Worm (Caenorhabditis elegans): ENCODE data around the gene nex-1.

nex-1 gene

ce11 chrIII:5202641-5203040 lies 22.8 kb upstream of the nex-1 start (continued):
- TF ChIP-seq egl-43 (GFP tag; IDR thresholded peaks at IDR 0.05) (no peak), R02D3.7 (tag; optimal IDR thresholded peaks at IDR 0.05) (no peak), lir-3 (tag; optimal IDR thresholded peaks at IDR 0.05) (no peak), dmd-8 (GFP tag; IDR thresholded peaks at IDR 0.05) (no peak), unc-62 (GFP tag; optimal IDR thresholded peaks at IDR 0.05 in 1 of 2) (no peak), unc-62 (tag; optimal IDR thresholded peaks at IDR 0.05) (no peak), ceh-32 (tag; optimal IDR thresholded peaks at IDR 0.05; ENCODE audit: poor library complexity) (no peak), skn-1 (tag; optimal IDR thresholded peaks at IDR 0.05) (no peak), sdz-12 (GFP tag; optimal IDR thresholded peaks at IDR 0.05) (no peak), nhr-28 (tag; optimal IDR thresholded peaks at IDR 0.05) (peak; percentile 100), mes-2 (tag; optimal IDR thresholded peaks at IDR 0.05; ENCODE audit: poor library complexity, severe bottlenecking) (peak; percentile 35), spr-3 (GFP tag; optimal IDR thresholded peaks at IDR 0.05) (no peak), jun-1 (tag; optimal IDR thresholded peaks at IDR 0.05) (no peak), nhr-6 (tag; optimal IDR thresholded peaks at IDR 0.05) (peak; percentile 78), tra-1 (GFP tag; IDR thresholded peaks at IDR 0.05) (0 out of 2 replicates have a peak, but pooled peaks have one; percentile 27), zip-2 (tag; optimal IDR thresholded peaks at IDR 0.05) (no peak), zip-11 (GFP tag; IDR thresholded peaks at IDR 0.05) (no peak), snpc-1.2 (GFP tag; IDR thresholded peaks at IDR 0.05) (no peak), dmd-9 (GFP tag; IDR thresholded peaks at IDR 0.05) (no peak), F37D6.2 (tag; optimal IDR thresholded peaks at IDR 0.05) (no peak), mep-1 (tag; optimal IDR thresholded peaks at IDR 0.05) (peak; percentile 79), rbr-2 (tag; optimal IDR thresholded peaks at IDR 0.05) (peak; percentile 28), lsy-2 (tag; optimal IDR thresholded peaks at IDR 0.05) (peak; percentile 19 to 55), arid-1 (GFP tag; conservative IDR thresholded peaks at IDR 0.05) (no peak), dve-1 (tag; optimal IDR thresholded peaks at IDR 0.05; ENCODE audit: insufficient read depth) (peak; percentile 94), nhr-48 (tag; optimal IDR thresholded peaks at IDR 0.05) (peak; percentile 11), hmg-1.1 (GFP tag; IDR thresholded peaks at IDR 0.05) (0 out of 2 replicates have a peak, but pooled peaks have one; percentile 38), lin-13 (GFP tag; optimal IDR thresholded peaks at IDR 0.05) (no peak), daf-8 (GFP tag; IDR thresholded peaks at IDR 0.05) (no peak), set-16 (GFP tag; IDR thresholded peaks at IDR 0.05) (no peak), hlh-11 (tag; optimal IDR thresholded peaks at IDR 0.05) (peak; percentile 83), nhr-42 (GFP tag; IDR thresholded peaks at IDR 0.05) (no peak), nhr-41 (GFP tag; IDR thresholded peaks at IDR 0.05) (no peak), duxl-1 (tag; optimal IDR thresholded peaks at IDR 0.05; ENCODE audit: poor library complexity) (no peak), lin-38 (GFP tag; IDR thresholded peaks at IDR 0.05) (no peak), gei-8 (GFP tag; optimal IDR thresholded peaks at IDR 0.05) (no peak), mxl-3 (GFP tag; optimal IDR thresholded peaks at IDR 0.05) (peak; percentile 10), ZK337.2 (GFP tag; IDR thresholded peaks at IDR 0.05) (no peak), aha-1 (tag) (peak; percentile 64), ceh-44 (GFP tag; IDR thresholded peaks at IDR 0.05) (no peak), madf-5 (GFP tag; IDR thresholded peaks at IDR 0.05) (no peak), nhr-76 (tag; optimal IDR thresholded peaks at IDR 0.05) (no peak), nhr-237 (tag; optimal IDR thresholded peaks at IDR 0.05) (no peak)

DNA sequence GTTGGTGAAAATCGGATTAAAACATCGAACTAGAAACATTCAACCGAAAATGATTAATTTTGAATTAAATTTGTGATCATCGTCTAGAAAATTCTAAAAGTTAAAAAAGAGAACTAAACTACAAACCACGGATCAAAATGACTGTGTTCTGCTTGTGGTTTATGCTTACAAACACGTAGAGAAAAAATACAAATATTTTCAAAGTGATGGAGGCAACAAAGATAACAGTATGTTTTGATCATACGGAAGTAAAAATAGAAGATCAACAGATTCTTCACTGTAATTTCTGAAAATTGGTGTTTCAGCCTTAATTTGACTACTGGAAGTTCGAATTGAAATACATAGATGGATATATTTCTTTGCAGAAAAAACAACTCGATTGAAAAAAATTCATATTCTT lies 22.1 kb upstream of the nex-1 start:
- no peak for TF ChIP-seq zip-2 (tag; optimal IDR thresholded peaks at IDR 0.05)
- TF ChIP-seq dve-1 (tag; optimal IDR thresholded peaks at IDR 0.05; ENCODE audit: insufficient read depth): peak; percentile 29
- no peak for TF ChIP-seq attf-4 (tag; optimal IDR thresholded peaks at IDR 0.05)
- TF ChIP-seq daf-19 (GFP tag; conservative IDR thresholded peaks at IDR 0.05): no peak
- no peak for TF ChIP-seq fkh-10 (GFP tag; optimal IDR thresholded peaks at IDR 0.05)
- no peak for TF ChIP-seq jun-1 (tag; optimal IDR thresholded peaks at IDR 0.05)
- no peak for TF ChIP-seq ceh-32 (tag; optimal IDR thresholded peaks at IDR 0.05; ENCODE audit: poor library complexity)
- no peak for TF ChIP-seq zip-11 (GFP tag; IDR thresholded peaks at IDR 0.05)
- peak; percentile 36; the same call in 1 of the 2 replicates for TF ChIP-seq pha-4 (GFP tag; IDR thresholded peaks at IDR 0.05)
- no peak for TF ChIP-seq pha-4 (tag; optimal IDR thresholded peaks at IDR 0.05)
- peak; percentile 46 for TF ChIP-seq lin-38 (GFP tag; IDR thresholded peaks at IDR 0.05)
- no peak for TF ChIP-seq ces-1 (GFP tag; optimal IDR thresholded peaks at IDR 0.05)
- no peak for TF ChIP-seq ZK337.2 (GFP tag; IDR thresholded peaks at IDR 0.05)
- TF ChIP-seq mxl-3 (GFP tag; optimal IDR thresholded peaks at IDR 0.05): no peak
- no peak for TF ChIP-seq nhr-6 (tag; optimal IDR thresholded peaks at IDR 0.05)
- peak; percentile 96 for TF ChIP-seq nhr-28 (tag; optimal IDR thresholded peaks at IDR 0.05)
- peak; percentile 13 for TF ChIP-seq mep-1 (tag; optimal IDR thresholded peaks at IDR 0.05)
- no peak for TF ChIP-seq F10B5.3 (tag; optimal IDR thresholded peaks at IDR 0.05)
- no peak for TF ChIP-seq aly-2 (tag; optimal IDR thresholded peaks at IDR 0.05)
- no peak for TF ChIP-seq nhr-48 (tag; optimal IDR thresholded peaks at IDR 0.05)
- no peak for TF ChIP-seq duxl-1 (tag; optimal IDR thresholded peaks at IDR 0.05; ENCODE audit: poor library complexity)
- TF ChIP-seq ceh-62 (tag; optimal IDR thresholded peaks at IDR 0.05): no peak

Measured in whole organism, L4 larva.